Fruit fly (Drosophila melanogaster): ENCODE measurements around the gene CG13606.

The CG13606 gene

DNA sequence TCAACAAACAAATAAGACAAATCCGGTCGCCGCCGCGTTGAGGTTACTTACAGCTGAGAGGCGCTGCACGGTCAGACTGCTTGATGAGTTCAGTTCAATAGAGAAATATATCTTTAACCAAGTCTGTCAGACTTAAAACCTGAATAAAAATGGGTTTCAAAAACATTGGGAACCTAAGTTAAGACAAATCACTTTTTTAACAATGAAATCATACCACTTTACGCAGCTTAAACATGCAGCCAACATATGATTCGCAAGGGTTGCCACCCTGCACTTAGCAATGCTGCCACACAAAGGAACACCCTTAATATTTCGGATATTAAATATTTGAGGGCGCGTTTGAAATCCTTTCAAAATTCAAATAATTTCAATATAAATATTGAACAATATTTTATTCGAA lies 16.2 kb downstream of the CG13606 start, which contains the start of gene CG5515 (continued):
- TF ChIP-seq zf30C (GFP tag; optimal IDR thresholded peaks at IDR 0.05) = no peak
- peak; percentile 57 for TF ChIP-seq pzg (GFP tag; optimal IDR thresholded peaks at IDR 0.05)
- peak; percentile 68 for TF ChIP-seq fd3F (GFP tag; optimal IDR thresholded peaks at IDR 0.05)
- TF ChIP-seq CG15011 (GFP tag; optimal IDR thresholded peaks at IDR 0.05) = no peak
- peak; percentile 88 for TF ChIP-seq HLH54F (GFP tag; optimal IDR thresholded peaks at IDR 0.05)
- peak; percentile 86 for TF ChIP-seq Atf6 (GFP tag; IDR thresholded peaks at IDR 0.05)
- peak; percentile 49 for TF ChIP-seq fd96Cb (tag; optimal IDR thresholded peaks at IDR 0.05)
- peak; percentile 55 for TF ChIP-seq CG30020 (tag; optimal IDR thresholded peaks at IDR 0.05)
- TF ChIP-seq Dip2 (GFP tag; IDR thresholded peaks at IDR 0.05) = no peak
- peak; percentile 71; the same call in 1 of the 2 replicates for TF ChIP-seq Nf-YA (GFP tag; IDR thresholded peaks at IDR 0.05)
- peak; percentile 36; the same call in 1 of the 2 replicates for TF ChIP-seq CG11696 (GFP tag; IDR thresholded peaks at IDR 0.05)
- TF ChIP-seq E2f2 (GFP tag; IDR thresholded peaks at IDR 0.05) = peak; percentile 86
- no peak for TF ChIP-seq CG6813 (GFP tag; optimal IDR thresholded peaks at IDR 0.05)
- TF ChIP-seq Lim3 (GFP tag; IDR thresholded peaks at IDR 0.05) = peak; percentile 50; the same call in 1 of the 2 replicates
- peak; percentile 75 for TF ChIP-seq Doc2 (GFP tag; IDR thresholded peaks at IDR 0.05)
- peak; percentile 32 for TF ChIP-seq CG12236 (GFP tag; optimal IDR thresholded peaks at IDR 0.05)
- TF ChIP-seq HmgZ (tag; optimal IDR thresholded peaks at IDR 0.05) = peak; percentile 82
- no peak for TF ChIP-seq CG8290 (GFP tag; optimal IDR thresholded peaks at IDR 0.05)
- no peak for TF ChIP-seq CG8290 (tag; optimal IDR thresholded peaks at IDR 0.05)
- TF ChIP-seq Dad (GFP tag; optimal IDR thresholded peaks at IDR 0.05) = peak; percentile 86
- peak; percentile 85 for TF ChIP-seq CG17328 (GFP tag; IDR thresholded peaks at IDR 0.05)
- peak; percentile 95 for TF ChIP-seq CG18764 (GFP tag; optimal IDR thresholded peaks at IDR 0.05)
- TF ChIP-seq HLHmδ (GFP tag; optimal IDR thresholded peaks at IDR 0.05) = no peak
- no peak; the same call in 1 of the 2 replicates for TF ChIP-seq CG31441 (GFP tag; IDR thresholded peaks at IDR 0.05)
- TF ChIP-seq CG4707 (GFP tag; optimal IDR thresholded peaks at IDR 0.05) = no peak
- peak; percentile 73 for TF ChIP-seq CG9876 (GFP tag; optimal IDR thresholded peaks at IDR 0.05)
- TF ChIP-seq NC2β (GFP tag; optimal IDR thresholded peaks at IDR 0.05) = peak; percentile 61
- peak; percentile 79 for TF ChIP-seq bab2 (GFP tag; optimal IDR thresholded peaks at IDR 0.05)
- peak; percentile 86 for TF ChIP-seq CG34422 (GFP tag; IDR thresholded peaks at IDR 0.05)
- TF ChIP-seq Hmr (GFP tag; optimal IDR thresholded peaks at IDR 0.05) = no peak
- peak; percentile 50 for TF ChIP-seq CG17359 (tag; optimal IDR thresholded peaks at IDR 0.05)
- TF ChIP-seq CG3726 (GFP tag; IDR thresholded peaks at IDR 0.05) = peak; percentile 10; the same call in 1 of the 3 replicates
- no peak for TF ChIP-seq Trl (optimal IDR thresholded peaks at IDR 0.05)
- peak; percentile 72 for TF ChIP-seq Trl (GFP tag; optimal IDR thresholded peaks at IDR 0.05)
- peak; percentile 58 for TF ChIP-seq Meics (GFP tag; optimal IDR thresholded peaks at IDR 0.05)
- peak; percentile 42 for TF ChIP-seq gfzf (GFP tag; optimal IDR thresholded peaks at IDR 0.05)
- peak; percentile 53 to 91 for TF ChIP-seq crp (GFP tag; optimal IDR thresholded peaks at IDR 0.05)
- peak; percentile 72 for TF ChIP-seq al (GFP tag; IDR thresholded peaks at IDR 0.05)
- peak; percentile 45; the same call in 1 of the 3 replicates for TF ChIP-seq sr (GFP tag; IDR thresholded peaks at IDR 0.05)
- TF ChIP-seq TFAM (GFP tag; optimal IDR thresholded peaks at IDR 0.05) = no peak
- peak; percentile 80 for TF ChIP-seq NfI (GFP tag; optimal IDR thresholded peaks at IDR 0.05)
- TF ChIP-seq chn (GFP tag; optimal IDR thresholded peaks at IDR 0.05) = peak; percentile 90
- TF ChIP-seq CG12155 (GFP tag; optimal IDR thresholded peaks at IDR 0.05) = peak; percentile 70
- TF ChIP-seq NC2α (GFP tag; optimal IDR thresholded peaks at IDR 0.05) = peak; percentile 49
- peak; percentile 71 for TF ChIP-seq HmgD (GFP tag; optimal IDR thresholded peaks at IDR 0.05)
- TF ChIP-seq MTF-1 (GFP tag; optimal IDR thresholded peaks at IDR 0.05; ENCODE audit: borderline replicate concordance) = no peak
- peak; percentile 43 for TF ChIP-seq oc (tag; optimal IDR thresholded peaks at IDR 0.05)
- no peak for TF ChIP-seq CG3065 (GFP tag; optimal IDR thresholded peaks at IDR 0.05)
- peak in 1 of 2 experiments; percentile 82 for TF ChIP-seq dpn (GFP tag; optimal IDR thresholded peaks at IDR 0.05)
- TF ChIP-seq CG2116 (GFP tag; optimal IDR thresholded peaks at IDR 0.05) = peak; percentile 60
- no peak for TF ChIP-seq prd (optimal IDR thresholded peaks at IDR 0.05)
- TF ChIP-seq prd (GFP tag; IDR thresholded peaks at IDR 0.05) = peak; percentile 84

Measured in whole organism, embryonic.